Fruit fly (Drosophila melanogaster) whole organism, embryonic: Measurements from ENCODE around the gene CG14851.

Experiments
- Aef1 ChIP-seq: fragments of 200-800 bp; sonication (Bioruptor generic); IDR thresholded peaks from 3 replicates; pipeline ENCODE4 v1.3.6; 2022; ENCODE audit warnings: missing biosample characterization, missing genetic modification characterization
- Atf3 ChIP-seq: fragments of 200-800 bp; sonication (Bioruptor generic); optimal IDR thresholded peaks from 3 replicates; lab custom pipeline; 2016; ENCODE audit warnings: missing biosample characterization, missing genetic modification characterization
- Atf6 ChIP-seq: fragments of 200-800 bp; sonication (Bioruptor generic); IDR thresholded peaks from 2 replicates; pipeline ENCODE4 v1.3.6; 2022; ENCODE audit warnings: missing biosample characterization, missing genetic modification characterization
- CG15269 ChIP-seq: fragments of 200-800 bp; sonication (Bioruptor generic); optimal IDR thresholded peaks from 2 replicates; lab custom pipeline; 2018; ENCODE audit warnings: missing biosample characterization, mild to moderate bottlenecking, missing genetic modification characterization, moderate library complexity
- CG15479 ChIP-seq: fragments of 200-800 bp; sonication (Bioruptor generic); optimal IDR thresholded peaks from 3 replicates; lab custom pipeline; 2019; ENCODE audit warnings: missing biosample characterization, mild to moderate bottlenecking, missing genetic modification characterization, moderate library complexity
- CG17328 ChIP-seq: fragments of 200-800 bp; sonication (Bioruptor generic); IDR thresholded peaks from 2 replicates; pipeline ENCODE4 v1.3.6; 2022; ENCODE audit warnings: missing biosample characterization, missing genetic modification characterization
- CG18262 ChIP-seq: fragments of 200-800 bp; optimal IDR thresholded peaks from 3 replicates; lab custom pipeline; 2019; ENCODE audit warnings: missing biosample characterization, mild to moderate bottlenecking, missing genetic modification characterization, moderate library complexity
- CG18599 ChIP-seq: fragments of 200-800 bp; sonication (Bioruptor generic); optimal IDR thresholded peaks from 3 replicates; lab custom pipeline; 2017; ENCODE audit warnings: missing biosample characterization, missing genetic modification characterization, mild to moderate bottlenecking, moderate library complexity, missing genetic modification reagents
- CG2120 ChIP-seq: fragments of 200-800 bp; sonication (Bioruptor generic); optimal IDR thresholded peaks from 3 replicates; lab custom pipeline; 2016; ENCODE audit warnings: missing biosample characterization, missing genetic modification characterization
- CG2202 ChIP-seq: fragments of 200-800 bp; sonication (Bioruptor generic); optimal IDR thresholded peaks from 2 replicates; lab custom pipeline; 2018; ENCODE audit warnings: missing biosample characterization, mild to moderate bottlenecking, missing genetic modification characterization
- CG3281 ChIP-seq: fragments of 200-800 bp; sonication (Bioruptor generic); optimal IDR thresholded peaks from 3 replicates; lab custom pipeline; 2017; ENCODE audit warnings: missing biosample characterization, mild to moderate bottlenecking, missing genetic modification characterization
- CG34224 ChIP-seq: fragments of 200-800 bp; sonication (Bioruptor generic); IDR thresholded peaks from 3 replicates; pipeline ENCODE4 v1.3.6; 2022; ENCODE audit warnings: missing biosample characterization, missing genetic modification characterization; ENCODE audit not compliant: partially characterized antibody
- CG34422 ChIP-seq: fragments of 200-800 bp; sonication (Bioruptor generic); IDR thresholded peaks from 3 replicates; pipeline ENCODE4 v1.3.6; 2022; ENCODE audit warnings: missing biosample characterization, missing genetic modification characterization
- CG5245 ChIP-seq: fragments of 200-800 bp; sonication (Bioruptor generic); optimal IDR thresholded peaks from 3 replicates; lab custom pipeline; 2016; ENCODE audit warnings: missing biosample characterization, missing genetic modification characterization
- CG5953 ChIP-seq: fragments of 200-800 bp; sonication (Bioruptor generic); IDR thresholded peaks from 2 replicates; pipeline ENCODE4 v1.3.6; 2022; ENCODE audit warnings: missing biosample characterization, missing genetic modification characterization
- CG7357 ChIP-seq: fragments of 200-800 bp; sonication (Bioruptor generic); IDR thresholded peaks from 3 replicates; pipeline ENCODE4 v1.3.6; 2022; ENCODE audit warnings: missing biosample characterization, missing genetic modification characterization
- CG7372 ChIP-seq: fragments of 200-800 bp; sonication (Bioruptor generic); IDR thresholded peaks from 2 replicates; pipeline ENCODE4 v1.3.6; 2022; ENCODE audit warnings: missing biosample characterization, missing genetic modification characterization
- CG8089 ChIP-seq: fragments of 200-800 bp; sonication (Bioruptor generic); optimal IDR thresholded peaks from 3 replicates; lab custom pipeline; 2016; ENCODE audit warnings: missing biosample characterization, missing genetic modification characterization
- CG9727 ChIP-seq: fragments of 200-800 bp; sonication (Bioruptor generic); optimal IDR thresholded peaks from 3 replicates; lab custom pipeline; 2017; ENCODE audit warnings: missing biosample characterization, mild to moderate bottlenecking, missing genetic modification characterization
- CHES-1-like ChIP-seq: fragments of 200-800 bp; sonication (Bioruptor generic); optimal IDR thresholded peaks from 2 replicates; lab custom pipeline; 2016; ENCODE audit warnings: missing biosample characterization, missing genetic modification characterization
- Dip3 ChIP-seq: fragments of 200-800 bp; sonication (Bioruptor generic); optimal IDR thresholded peaks from 3 replicates; lab custom pipeline; 2016; ENCODE audit warnings: missing biosample characterization, missing genetic modification characterization
- Drgx ChIP-seq: fragments of 200-800 bp; sonication (Bioruptor generic); IDR thresholded peaks from 2 replicates; pipeline ENCODE4 v1.3.6; 2022; ENCODE audit warnings: missing biosample characterization, missing genetic modification characterization
- Eip74EF ChIP-seq, 2 experiments: fragments of 200-800 bp in 1 of 2; fragments of >200 bp in 1 of 2; sonication (Bioruptor generic) in 1 of 2; optimal IDR thresholded peaks; 2 replicates each; lab custom pipeline; 2017 to 2019; ENCODE audit warnings: missing biosample characterization in 2 of 2, missing genetic modification characterization in 2 of 2, mild to moderate bottlenecking in 1 of 2, moderate library complexity in 1 of 2
- Fer1 ChIP-seq: fragments of 200-800 bp; sonication (Bioruptor generic); optimal IDR thresholded peaks from 2 replicates; lab custom pipeline; 2017; ENCODE audit warnings: missing biosample characterization, mild to moderate bottlenecking, missing genetic modification characterization
- HLH3B ChIP-seq: fragments of 200-800 bp; sonication (Bioruptor generic); IDR thresholded peaks from 2 replicates; pipeline ENCODE4 v1.3.6; 2022; ENCODE audit warnings: missing biosample characterization, missing genetic modification characterization
- Hmr ChIP-seq: fragments of 200-800 bp; sonication (Bioruptor generic); optimal IDR thresholded peaks from 3 replicates; lab custom pipeline; 2017; ENCODE audit warnings: mild to moderate bottlenecking, missing biosample characterization, missing genetic modification reagents, missing genetic modification characterization
- Hr51 ChIP-seq, 2 experiments: fragments of 200-800 bp; sonication (Bioruptor generic); optimal IDR thresholded peaks; 2 replicates in 1 of 2; 3 replicates in 1 of 2; lab custom pipeline; 2016 to 2018; ENCODE audit warnings: missing biosample characterization in 2 of 2, missing genetic modification characterization in 2 of 2, mild to moderate bottlenecking in 1 of 2, moderate library complexity in 1 of 2
- Meics ChIP-seq: fragments of 200-800 bp; sonication (Bioruptor generic); optimal IDR thresholded peaks from 2 replicates; lab custom pipeline; 2017; ENCODE audit warnings: missing biosample characterization, mild to moderate bottlenecking, missing genetic modification characterization
- Nf-YB ChIP-seq: fragments of 200-800 bp; sonication (Bioruptor generic); optimal IDR thresholded peaks from 3 replicates; lab custom pipeline; 2019; ENCODE audit warnings: missing biosample characterization, mild to moderate bottlenecking, missing genetic modification characterization, moderate library complexity
- Oli ChIP-seq: fragments of 200-800 bp; sonication (Bioruptor generic); optimal IDR thresholded peaks from 2 replicates; lab custom pipeline; 2018; ENCODE audit warnings: missing biosample characterization, mild to moderate bottlenecking, missing genetic modification characterization, moderate library complexity
- Rfx ChIP-seq: fragments of 200-800 bp; sonication (Bioruptor generic); IDR thresholded peaks from 2 replicates; pipeline ENCODE4 v1.3.6; 2022; ENCODE audit warnings: missing biosample characterization, missing genetic modification characterization
- Sox102F ChIP-seq: fragments of 200-800 bp; sonication (Bioruptor generic); optimal IDR thresholded peaks from 2 replicates; lab custom pipeline; 2018; ENCODE audit warnings: missing biosample characterization, mild to moderate bottlenecking, missing genetic modification characterization, moderate library complexity
- amos ChIP-seq: fragments of 200-800 bp; sonication (Bioruptor generic); IDR thresholded peaks from 2 replicates; pipeline ENCODE4 v1.3.6; 2022; ENCODE audit warnings: missing biosample characterization, missing genetic modification characterization; ENCODE audit not compliant: partially characterized antibody
- cg ChIP-seq: fragments of 200-800 bp; sonication (Bioruptor generic); optimal IDR thresholded peaks from 3 replicates; lab custom pipeline; 2019; ENCODE audit warnings: missing biosample characterization, mild to moderate bottlenecking, missing genetic modification characterization, moderate library complexity
- chn ChIP-seq: fragments of 200-800 bp; sonication (Bioruptor generic); optimal IDR thresholded peaks from 2 replicates; lab custom pipeline; 2016; ENCODE audit warnings: missing biosample characterization, missing genetic modification characterization
- dati ChIP-seq: fragments of 200-800 bp; sonication (Bioruptor generic); IDR thresholded peaks from 2 replicates; pipeline ENCODE4 v1.3.6; 2022; ENCODE audit warnings: missing biosample characterization, missing genetic modification characterization
- esg ChIP-seq: fragments of 200-800 bp; sonication (Bioruptor generic); conservative IDR thresholded peaks from 2 replicates; pipeline ENCODE4 v1.3.6; 2022; ENCODE audit warnings: missing biosample characterization, missing genetic modification characterization
- fd3F ChIP-seq: fragments of 200-800 bp; sonication (Bioruptor generic); optimal IDR thresholded peaks from 2 replicates; lab custom pipeline; 2018; ENCODE audit warnings: missing biosample characterization, mild to moderate bottlenecking, missing genetic modification characterization, moderate library complexity
- insv ChIP-seq, 2 experiments: fragments of 200-800 bp; sonication (Bioruptor generic); optimal IDR thresholded peaks; 3 replicates each; lab custom pipeline; 2016 to 2018; ENCODE audit warnings: missing biosample characterization in 2 of 2, missing genetic modification characterization in 2 of 2
- lmd ChIP-seq: fragments of 200-800 bp; sonication (Bioruptor generic); IDR thresholded peaks from 2 replicates; pipeline ENCODE4 v1.3.6; 2022; ENCODE audit warnings: missing biosample characterization, missing genetic modification characterization
- lola ChIP-seq, 3 experiments: fragments of >200 bp in 2 of 3; fragments of 200-800 bp in 1 of 3; sonication (Bioruptor generic) in 1 of 3; optimal IDR thresholded peaks; 2 replicates each; lab custom pipeline; 2017 to 2019; ENCODE audit warnings: missing biosample characterization in 3 of 3, missing genetic modification characterization in 3 of 3, mild to moderate bottlenecking in 1 of 3, moderate library complexity in 1 of 3
- pan ChIP-seq, 4 experiments: fragments of >200 bp in 3 of 4; fragments of 200-800 bp in 1 of 4; sonication (Bioruptor generic) in 1 of 4; optimal IDR thresholded peaks in 3 of 4; IDR thresholded peaks in 1 of 4; 2 replicates each; pipeline versions ENCODE4 v1.3.6 to Lab custom; 2017 to 2022; ENCODE audit warnings: missing biosample characterization in 2 of 4, missing genetic modification characterization in 2 of 4, mixed read lengths in 1 of 4
- row ChIP-seq: fragments of 200-800 bp; sonication (Bioruptor generic); IDR thresholded peaks from 3 replicates; pipeline ENCODE4 v1.3.6; 2022; ENCODE audit warnings: missing biosample characterization, missing genetic modification characterization
- sisA ChIP-seq: fragments of 200-800 bp; sonication (Bioruptor generic); IDR thresholded peaks from 2 replicates; pipeline ENCODE4 v1.3.6; 2022; ENCODE audit warnings: missing biosample characterization, missing genetic modification characterization
- slp2 ChIP-seq: fragments of 200-800 bp; sonication (Bioruptor generic); optimal IDR thresholded peaks from 2 replicates; lab custom pipeline; 2016; ENCODE audit warnings: missing biosample characterization, missing genetic modification characterization
- sna ChIP-seq: fragments of 200-800 bp; sonication (Bioruptor generic); IDR thresholded peaks from 2 replicates; pipeline ENCODE4 v1.3.6; 2022; ENCODE audit warnings: missing biosample characterization, missing genetic modification characterization; ENCODE audit not compliant: partially characterized antibody
- so ChIP-seq: fragments of 200-800 bp; sonication (Bioruptor generic); IDR thresholded peaks from 3 replicates; pipeline ENCODE4 v1.3.6; 2022; ENCODE audit warnings: missing biosample characterization, missing genetic modification characterization
- stc ChIP-seq: fragments of 200-800 bp; sonication (Bioruptor generic); IDR thresholded peaks from 2 replicates; pipeline ENCODE4 v1.3.6; 2022; ENCODE audit warnings: missing biosample characterization, missing genetic modification characterization
- usp ChIP-seq: fragments of >200 bp; optimal IDR thresholded peaks from 2 replicates; lab custom pipeline; 2017; ENCODE audit warnings: missing biosample characterization, missing genetic modification characterization
- yki ChIP-seq: fragments of >200 bp; optimal IDR thresholded peaks from 3 replicates; lab custom pipeline; 2018

The CG14851 gene

DNA sequence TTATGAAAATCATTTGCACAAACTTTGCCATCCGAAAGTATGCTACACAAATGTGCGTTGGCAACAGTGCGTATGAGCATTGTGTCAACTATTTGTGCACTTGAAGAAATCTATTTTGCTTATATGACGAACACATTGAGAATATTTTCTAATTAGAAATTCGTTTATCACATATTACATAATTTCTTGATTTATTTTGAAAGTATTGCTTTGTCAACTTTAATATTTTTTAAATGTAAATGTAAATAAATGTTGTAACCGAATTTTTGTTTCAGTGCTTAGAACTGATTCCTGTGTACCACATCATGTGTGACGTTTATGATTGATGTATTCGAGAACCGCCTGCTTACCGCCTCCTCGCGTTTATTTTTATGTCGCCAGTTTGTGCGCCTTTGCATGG, 20.1 kb upstream of the CG14851 start (continued):
- TF ChIP-seq lmd (GFP tag; lab: Robert Waterston, UW) (peak; percentile 20; the same call in 1 of the 2 replicates), so (no peak), sisA (GFP tag; lab: Robert Waterston, UW) (no peak), yki (lab: Kevin White, UChicago) (no peak), CG2202 (tag; lab: Kevin White, UChicago) (no peak), fd3F (GFP tag; lab: Kevin White, UChicago) (no peak), CG9727 (peak; percentile 9), dati (GFP tag; lab: Robert Waterston, UW) (no peak), Sox102F (GFP tag; lab: Kevin White, UChicago) (peak; percentile 37), Hmr (GFP tag; lab: Kevin White, UChicago) (peak; percentile 17), CG34224 (GFP tag; lab: Robert Waterston, UW) (no peak), Dip3 (GFP tag; lab: Kevin White, UChicago) (no peak), amos (GFP tag; lab: Robert Waterston, UW) (no peak), Nf-YB (GFP tag; lab: Kevin White, UChicago) (no peak), CG7357 (no peak), Meics (peak; percentile 45), CG34422 (GFP tag; lab: Robert Waterston, UW) (no peak), stc (GFP tag; lab: Robert Waterston, UW) (peak; percentile 16; the same call in 1 of the 2 replicates), CG18262 (tag; lab: Kevin White, UChicago) (no peak), Fer1 (GFP tag; lab: Kevin White, UChicago) (peak; percentile 45), Rfx (GFP tag; lab: Robert Waterston, UW) (no peak), lola (GFP tag; optimal IDR thresholded peaks at IDR 0.05; lab: Kevin White, UChicago) (no peak), Eip74EF (GFP tag; optimal IDR thresholded peaks at IDR 0.05; lab: Kevin White, UChicago) (no peak), Atf6 (GFP tag; lab: Robert Waterston, UW) (0 out of 2 replicates have a peak, but pooled peaks have one; percentile 34), esg (GFP tag; lab: Robert Waterston, UW) (no peak), Drgx (GFP tag; lab: Robert Waterston, UW) (no peak), CG15479 (GFP tag; lab: Kevin White, UChicago) (no peak), usp (GFP tag; lab: Kevin White, UChicago) (no peak), HLH3B (peak; percentile 21; the same call in 1 of the 2 replicates), CG5953 (GFP tag; lab: Robert Waterston, UW) (no peak), CHES-1-like (GFP tag; lab: Kevin White, UChicago) (no peak), CG3281 (GFP tag; lab: Kevin White, UChicago) (peak; percentile 18), CG5245 (GFP tag; lab: Kevin White, UChicago) (no peak), pan (optimal IDR thresholded peaks at IDR 0.05; lab: Kevin White, UChicago) (no peak), pan (GFP tag; optimal IDR thresholded peaks at IDR 0.05 in 1 of 2, IDR thresholded peaks at IDR 0.05 in 1 of 2) (peak in 1 of 2 experiments; percentile 38), insv (GFP tag; optimal IDR thresholded peaks at IDR 0.05; lab: Kevin White, UChicago) (no peak), CG15269 (tag; lab: Kevin White, UChicago) (peak; percentile 39), CG17328 (GFP tag; lab: Robert Waterston, UW) (peak; percentile 26; the same call in 1 of the 2 replicates), Oli (tag; lab: Kevin White, UChicago) (peak; percentile 9), Hr51 (GFP tag; optimal IDR thresholded peaks at IDR 0.05; lab: Kevin White, UChicago) (peak in 1 of 2 experiments; percentile 44), CG2120 (GFP tag; lab: Kevin White, UChicago) (peak; percentile 37), row (GFP tag; lab: Robert Waterston, UW) (peak; percentile 56; the same call in 2 of the 3 replicates), sna (no peak), Atf3 (GFP tag; lab: Kevin White, UChicago) (no peak), cg (no peak), CG18599 (peak; percentile 46), Aef1 (GFP tag; lab: Robert Waterston, UW) (no peak), CG7372 (GFP tag; lab: Robert Waterston, UW) (peak; percentile 79), CG8089 (GFP tag; lab: Kevin White, UChicago) (no peak), slp2 (no peak), chn (GFP tag; lab: Kevin White, UChicago) (no peak)
